Fruit fly (Drosophila melanogaster) whole organism, embryonic: ENCODE data around the gene CG42258.

Source experiments
- Bteb2 ChIP-seq: fragments of 200-800 bp; sonication (Bioruptor generic); optimal IDR thresholded peaks from 2 replicates; lab custom pipeline; 2016; ENCODE audit warnings: missing biosample characterization, missing genetic modification characterization
- CG10462 ChIP-seq: fragments of 200-800 bp; sonication (Bioruptor generic); optimal IDR thresholded peaks from 2 replicates; lab custom pipeline; 2016; ENCODE audit warnings: missing biosample characterization, missing genetic modification characterization
- CG10543 ChIP-seq: fragments of 200-800 bp; sonication (Bioruptor generic); optimal IDR thresholded peaks from 3 replicates; lab custom pipeline; 2017; ENCODE audit warnings: missing biosample characterization, mild to moderate bottlenecking, missing genetic modification characterization, moderate library complexity
- CG12769 ChIP-seq: fragments of 200-800 bp; sonication (Bioruptor generic); optimal IDR thresholded peaks from 2 replicates; lab custom pipeline; 2019; ENCODE audit warnings: missing biosample characterization, mild to moderate bottlenecking, missing genetic modification characterization, moderate library complexity
- CG14441 ChIP-seq: fragments of 200-800 bp; sonication (Bioruptor generic); IDR thresholded peaks from 2 replicates; pipeline ENCODE4 v1.3.6; 2022; ENCODE audit warnings: missing biosample characterization, missing genetic modification characterization
- CG14965 ChIP-seq: fragments of 200-800 bp; sonication (Bioruptor generic); optimal IDR thresholded peaks from 2 replicates; lab custom pipeline; 2016; ENCODE audit warnings: missing biosample characterization, missing genetic modification characterization, borderline replicate concordance
- CG15011 ChIP-seq: fragments of 200-800 bp; sonication (Bioruptor generic); optimal IDR thresholded peaks from 3 replicates; lab custom pipeline; 2018; ENCODE audit warnings: missing biosample characterization, mild to moderate bottlenecking, missing genetic modification characterization
- CG15479 ChIP-seq: fragments of 200-800 bp; sonication (Bioruptor generic); optimal IDR thresholded peaks from 3 replicates; lab custom pipeline; 2019; ENCODE audit warnings: missing biosample characterization, mild to moderate bottlenecking, missing genetic modification characterization, moderate library complexity
- CG15601 ChIP-seq: fragments of 200-800 bp; sonication (Bioruptor generic); optimal IDR thresholded peaks from 3 replicates; lab custom pipeline; 2019; ENCODE audit warnings: missing biosample characterization, mild to moderate bottlenecking, missing genetic modification characterization, moderate library complexity
- CG17568 ChIP-seq: fragments of 200-800 bp; sonication (Bioruptor generic); optimal IDR thresholded peaks from 2 replicates; lab custom pipeline; 2018; ENCODE audit warnings: missing biosample characterization, mild to moderate bottlenecking, missing genetic modification characterization, moderate library complexity
- CG17612 ChIP-seq: fragments of 200-800 bp; sonication (Bioruptor generic); IDR thresholded peaks from 2 replicates; pipeline ENCODE4 v1.3.6; 2022; ENCODE audit warnings: missing biosample characterization, missing genetic modification characterization
- CG2678 ChIP-seq: fragments of 200-800 bp; sonication (Bioruptor generic); optimal IDR thresholded peaks from 3 replicates; lab custom pipeline; 2019; ENCODE audit warnings: missing biosample characterization, mild to moderate bottlenecking, missing genetic modification characterization, moderate library complexity
- CG5245 ChIP-seq: fragments of 200-800 bp; sonication (Bioruptor generic); optimal IDR thresholded peaks from 3 replicates; lab custom pipeline; 2016; ENCODE audit warnings: missing biosample characterization, missing genetic modification characterization
- CG6272 ChIP-seq: fragments of 200-800 bp; sonication (Bioruptor generic); IDR thresholded peaks from 2 replicates; pipeline ENCODE4 v1.3.6; 2022; ENCODE audit warnings: missing biosample characterization, missing genetic modification characterization
- CG7372 ChIP-seq: fragments of 200-800 bp; sonication (Bioruptor generic); IDR thresholded peaks from 2 replicates; pipeline ENCODE4 v1.3.6; 2022; ENCODE audit warnings: missing biosample characterization, missing genetic modification characterization
- CG7928 ChIP-seq: fragments of 200-800 bp; sonication (Bioruptor generic); optimal IDR thresholded peaks from 2 replicates; lab custom pipeline; 2017; ENCODE audit warnings: missing biosample characterization, mild to moderate bottlenecking, missing genetic modification characterization
- CG8478 ChIP-seq: fragments of >200 bp; optimal IDR thresholded peaks from 2 replicates; lab custom pipeline; 2018
- CG9797 ChIP-seq: fragments of 200-800 bp; sonication (Bioruptor generic); optimal IDR thresholded peaks from 3 replicates; lab custom pipeline; 2018; ENCODE audit warnings: missing biosample characterization, mild to moderate bottlenecking, missing genetic modification characterization
- Dbx ChIP-seq: fragments of 200-800 bp; sonication (Bioruptor generic); IDR thresholded peaks from 3 replicates; pipeline ENCODE4 v1.3.6; 2022; ENCODE audit warnings: missing biosample characterization, missing genetic modification characterization
- Dfd ChIP-seq, 2 experiments: fragments of >200 bp; optimal IDR thresholded peaks; 2 replicates each; lab custom pipeline; 2017; ENCODE audit warnings: missing biosample characterization in 2 of 2, missing genetic modification characterization in 2 of 2
- Fer1 ChIP-seq: fragments of 200-800 bp; sonication (Bioruptor generic); optimal IDR thresholded peaks from 2 replicates; lab custom pipeline; 2017; ENCODE audit warnings: missing biosample characterization, mild to moderate bottlenecking, missing genetic modification characterization
- Hr39 ChIP-seq: fragments of >200 bp; optimal IDR thresholded peaks from 2 replicates; lab custom pipeline; 2017
- Med ChIP-seq: fragments of 200-800 bp; sonication (Bioruptor generic); peaks from one replicate; lab custom pipeline; 2016; ENCODE audit warnings: missing biosample characterization, missing genetic modification characterization, mild to moderate bottlenecking, inconsistent platforms, moderate library complexity
- PHDP ChIP-seq: fragments of 200-800 bp; sonication (Bioruptor generic); optimal IDR thresholded peaks from 3 replicates; lab custom pipeline; 2018; ENCODE audit warnings: missing biosample characterization, mild to moderate bottlenecking, missing genetic modification characterization, moderate library complexity
- Side ChIP-seq: fragments of 200-800 bp; sonication (Bioruptor generic); optimal IDR thresholded peaks from 2 replicates; lab custom pipeline; 2016; ENCODE audit warnings: missing biosample characterization, missing genetic modification characterization
- TFAM ChIP-seq: fragments of 200-800 bp; sonication (Bioruptor generic); optimal IDR thresholded peaks from 2 replicates; lab custom pipeline; 2017; ENCODE audit warnings: missing biosample characterization, missing genetic modification characterization, inconsistent platforms
- Vsx1 ChIP-seq: fragments of 200-800 bp; sonication (Bioruptor generic); optimal IDR thresholded peaks from 2 replicates; lab custom pipeline; 2017; ENCODE audit warnings: missing biosample characterization, mild to moderate bottlenecking, missing genetic modification characterization, missing genetic modification reagents
- Xrp1 ChIP-seq: fragments of 200-800 bp; sonication (Bioruptor generic); IDR thresholded peaks from 2 replicates; pipeline ENCODE4 v1.3.6; 2022; ENCODE audit warnings: missing biosample characterization, missing genetic modification characterization
- ash1 ChIP-seq: fragments of 200-800 bp; sonication (Bioruptor generic); optimal IDR thresholded peaks from 2 replicates; lab custom pipeline; 2018; ENCODE audit warnings: missing biosample characterization, mild to moderate bottlenecking, missing genetic modification characterization
- az2 ChIP-seq: fragments of 200-800 bp; sonication (Bioruptor generic); optimal IDR thresholded peaks from 3 replicates; lab custom pipeline; 2016; ENCODE audit warnings: missing biosample characterization, missing genetic modification characterization
- bsh ChIP-seq, 2 experiments: fragments of 200-800 bp; sonication (Bioruptor generic); optimal IDR thresholded peaks; 2 replicates each; lab custom pipeline; 2017 to 2018; ENCODE audit warnings: mild to moderate bottlenecking in 2 of 2, missing biosample characterization in 2 of 2, missing genetic modification characterization in 2 of 2, moderate library complexity in 1 of 2
- ci ChIP-seq: fragments of 200-800 bp; sonication (Bioruptor generic); IDR thresholded peaks from 3 replicates; pipeline ENCODE4 v1.3.6; 2022; ENCODE audit warnings: missing biosample characterization, missing genetic modification characterization
- cwo ChIP-seq: fragments of 200-800 bp; sonication (Bioruptor generic); optimal IDR thresholded peaks from 3 replicates; lab custom pipeline; 2017; ENCODE audit warnings: missing biosample characterization, missing genetic modification characterization, mild to moderate bottlenecking, moderate library complexity, missing genetic modification reagents
- dysf ChIP-seq: fragments of 200-800 bp; sonication (Bioruptor generic); IDR thresholded peaks from 3 replicates; pipeline ENCODE4 v1.3.6; 2022; ENCODE audit warnings: missing biosample characterization, missing genetic modification characterization
- fd96Cb ChIP-seq: fragments of 200-800 bp; sonication (Bioruptor generic); optimal IDR thresholded peaks from 2 replicates; lab custom pipeline; 2018; ENCODE audit warnings: missing biosample characterization, mild to moderate bottlenecking, missing genetic modification characterization, moderate library complexity
- ftz-f1 ChIP-seq: fragments of 200-800 bp; sonication (Bioruptor generic); optimal IDR thresholded peaks from 2 replicates; lab custom pipeline; 2016; ENCODE audit warnings: missing biosample characterization, missing genetic modification characterization
- grau ChIP-seq: fragments of 200-800 bp; optimal IDR thresholded peaks from 3 replicates; lab custom pipeline; 2019; ENCODE audit warnings: missing biosample characterization, mild to moderate bottlenecking, missing genetic modification characterization, moderate library complexity
- gsb-n ChIP-seq: fragments of 200-800 bp; sonication (Bioruptor generic); optimal IDR thresholded peaks from 3 replicates; lab custom pipeline; 2018; ENCODE audit warnings: missing biosample characterization, mild to moderate bottlenecking, missing genetic modification characterization
- hbn ChIP-seq: fragments of 200-800 bp; sonication (Bioruptor generic); IDR thresholded peaks from 2 replicates; pipeline ENCODE4 v1.3.6; 2022; ENCODE audit warnings: missing biosample characterization, missing genetic modification characterization; ENCODE audit not compliant: partially characterized antibody
- insv ChIP-seq, 2 experiments: fragments of 200-800 bp; sonication (Bioruptor generic); optimal IDR thresholded peaks; 3 replicates each; lab custom pipeline; 2016 to 2018; ENCODE audit warnings: missing biosample characterization in 2 of 2, missing genetic modification characterization in 2 of 2
- jigr1 ChIP-seq: fragments of 200-800 bp; sonication (Bioruptor generic); IDR thresholded peaks from 3 replicates; pipeline ENCODE4 v1.3.6; 2022; ENCODE audit warnings: missing biosample characterization, missing genetic modification characterization
- klu ChIP-seq: fragments of 200-800 bp; sonication (Bioruptor generic); IDR thresholded peaks from 2 replicates; pipeline ENCODE4 v1.3.6; 2022; ENCODE audit warnings: missing biosample characterization, missing genetic modification characterization
- knrl ChIP-seq: fragments of 200-800 bp; sonication (Bioruptor generic); IDR thresholded peaks from 3 replicates; pipeline ENCODE4 v1.3.6; 2022; ENCODE audit warnings: missing biosample characterization, missing genetic modification characterization; ENCODE audit not compliant: partially characterized antibody
- lilli ChIP-seq: fragments of 200-800 bp; sonication (Bioruptor generic); optimal IDR thresholded peaks from 3 replicates; lab custom pipeline; 2016; ENCODE audit warnings: missing biosample characterization, missing genetic modification characterization
- nmo ChIP-seq: fragments of 200-800 bp; sonication (Bioruptor generic); optimal IDR thresholded peaks from 2 replicates; lab custom pipeline; 2018; ENCODE audit warnings: missing biosample characterization, mild to moderate bottlenecking, missing genetic modification characterization, moderate library complexity
- ro ChIP-seq: fragments of 200-800 bp; sonication (Bioruptor generic); IDR thresholded peaks from 2 replicates; pipeline ENCODE4 v1.3.6; 2022; ENCODE audit warnings: missing biosample characterization, missing genetic modification characterization
- sens ChIP-seq: fragments of 200-800 bp; sonication (Bioruptor generic); peaks from one replicate; lab custom pipeline; 2016; ENCODE audit warnings: missing biosample characterization, missing genetic modification characterization
- sim ChIP-seq: fragments of 200-800 bp; sonication (Bioruptor generic); IDR thresholded peaks from 2 replicates; pipeline ENCODE4 v1.3.6; 2022; ENCODE audit warnings: missing biosample characterization, missing genetic modification characterization
- slbo ChIP-seq: fragments of 200-800 bp; sonication (Bioruptor generic); IDR thresholded peaks from 2 replicates; pipeline ENCODE4 v1.3.6; 2022; ENCODE audit warnings: missing biosample characterization, missing genetic modification characterization
- tgo ChIP-seq: fragments of 200-800 bp; sonication (Bioruptor generic); IDR thresholded peaks from 3 replicates; pipeline ENCODE4 v1.3.6; 2022; ENCODE audit warnings: missing biosample characterization, missing genetic modification characterization
- tx ChIP-seq: fragments of 200-800 bp; sonication (Bioruptor generic); optimal IDR thresholded peaks from 2 replicates; lab custom pipeline; 2016; ENCODE audit warnings: missing biosample characterization, missing genetic modification characterization
- unpg ChIP-seq: fragments of 200-800 bp; sonication (Bioruptor generic); optimal IDR thresholded peaks from 3 replicates; lab custom pipeline; 2018; ENCODE audit warnings: missing biosample characterization, mild to moderate bottlenecking, missing genetic modification characterization, moderate library complexity

Gene CG42258

dm6 chrX:12447874-12448273, 15.5 kb upstream of the CG42258 start (continued):
- no peak for TF ChIP-seq ftz-f1
- no peak for TF ChIP-seq bsh (GFP tag; optimal IDR thresholded peaks at IDR 0.05; lab: Kevin White, UChicago)
- no peak for TF ChIP-seq Dfd (GFP tag; optimal IDR thresholded peaks at IDR 0.05; lab: Kevin White, UChicago)
- peak; percentile 51 for TF ChIP-seq cwo
- no peak for TF ChIP-seq Dbx (GFP tag; lab: Robert Waterston, UW)
- no peak for TF ChIP-seq CG7928 (GFP tag; lab: Kevin White, UChicago)
- no peak for TF ChIP-seq CG7372 (GFP tag; lab: Robert Waterston, UW)
- no peak for TF ChIP-seq tx (GFP tag; lab: Kevin White, UChicago)
- TF ChIP-seq Vsx1 (GFP tag; lab: Kevin White, UChicago) = no peak
- TF ChIP-seq lilli (GFP tag; lab: Kevin White, UChicago) = no peak
- no peak for TF ChIP-seq sim
- TF ChIP-seq CG10462 (GFP tag; lab: Kevin White, UChicago) = no peak
- TF ChIP-seq TFAM (GFP tag; lab: Kevin White, UChicago) = no peak
- TF ChIP-seq ash1 (GFP tag; lab: Kevin White, UChicago) = no peak
- no peak for TF ChIP-seq CG5245 (GFP tag; lab: Kevin White, UChicago)
- no peak for TF ChIP-seq klu
- TF ChIP-seq CG6272 (GFP tag; lab: Robert Waterston, UW) = no peak
- peak; percentile 77 for TF ChIP-seq sens (GFP tag; lab: Kevin White, UChicago)
- no peak for TF ChIP-seq CG15479 (GFP tag; lab: Kevin White, UChicago)
- TF ChIP-seq fd96Cb (tag; lab: Kevin White, UChicago) = peak; percentile 15
- TF ChIP-seq CG17568 (GFP tag; lab: Kevin White, UChicago) = no peak
- TF ChIP-seq Xrp1 (GFP tag; lab: Robert Waterston, UW) = peak; percentile 10; the same call in 1 of the 2 replicates
- no peak for TF ChIP-seq jigr1 (GFP tag; lab: Robert Waterston, UW)
- no peak for TF ChIP-seq CG17612 (GFP tag; lab: Robert Waterston, UW)
- TF ChIP-seq CG10543 = no peak
- TF ChIP-seq ro (GFP tag; lab: Robert Waterston, UW) = no peak
- no peak for TF ChIP-seq tgo (GFP tag; lab: Robert Waterston, UW)
- TF ChIP-seq grau = peak; percentile 31
- no peak for TF ChIP-seq CG8478 (lab: Kevin White, UChicago)
- TF ChIP-seq CG14441 (GFP tag; lab: Robert Waterston, UW) = no peak
- TF ChIP-seq hbn (GFP tag; lab: Robert Waterston, UW) = no peak
- no peak for TF ChIP-seq CG14965 (GFP tag; lab: Kevin White, UChicago)
- TF ChIP-seq Hr39 (lab: Kevin White, UChicago) = no peak
- TF ChIP-seq Fer1 (GFP tag; lab: Kevin White, UChicago) = no peak
- no peak for TF ChIP-seq Bteb2 (GFP tag; lab: Kevin White, UChicago)

- peak; percentile 44 for TF ChIP-seq CG2678 (tag; lab: Kevin White, UChicago)
- TF ChIP-seq insv (GFP tag; optimal IDR thresholded peaks at IDR 0.05; lab: Kevin White, UChicago) = no peak
- TF ChIP-seq CG12769 = peak; percentile 26
- TF ChIP-seq gsb-n (tag; lab: Kevin White, UChicago) = peak; percentile 11
- 0 out of 2 replicates have a peak, but pooled peaks have one; percentile 12 for TF ChIP-seq slbo (GFP tag; lab: Robert Waterston, UW)
- 0 out of 3 replicates have a peak, but pooled peaks have one; percentile 17 for TF ChIP-seq dysf (GFP tag; lab: Robert Waterston, UW)
- TF ChIP-seq grau = peak; percentile 8
- TF ChIP-seq CG15601 (tag; lab: Kevin White, UChicago) = peak; percentile 15
- TF ChIP-seq CG9797 (GFP tag; lab: Kevin White, UChicago) = no peak
- no peak for TF ChIP-seq CG15011 (GFP tag; lab: Kevin White, UChicago)
- peak; percentile 29 for TF ChIP-seq unpg
- no peak for TF ChIP-seq Side (GFP tag; lab: Kevin White, UChicago)
- TF ChIP-seq az2 (GFP tag; lab: Kevin White, UChicago) = peak; percentile 8
- TF ChIP-seq knrl (GFP tag; lab: Robert Waterston, UW) = no peak
- TF ChIP-seq nmo (GFP tag; lab: Kevin White, UChicago) = peak; percentile 29
- 0 out of 3 replicates have a peak, but pooled peaks have one; percentile 35 for TF ChIP-seq ci (GFP tag; lab: Robert Waterston, UW)
- peak; percentile 77 for TF ChIP-seq sens (GFP tag; lab: Kevin White, UChicago)
- peak; percentile 7 for TF ChIP-seq PHDP (tag; lab: Kevin White, UChicago)
- TF ChIP-seq Med (GFP tag; lab: Kevin White, UChicago) = peak; percentile 84
These were observed 9.6 kb upstream of the CG42258 start for dm6 chrX:12453704-12454103.
